Fruit fly (Drosophila melanogaster) Kc167 (cell line): ENCODE results near the gene Upf1.

Source experiments
- Myc ChIP-seq: fragments of >200 bp; optimal IDR thresholded peaks from 2 replicates; lab custom pipeline; 2017; ENCODE audit warnings: missing external identifiers
- Sin3A ChIP-seq: fragments of >200 bp; optimal IDR thresholded peaks from 2 replicates; lab custom pipeline; 2018; ENCODE audit warnings: missing external identifiers
- h ChIP-seq: fragments of >200 bp; optimal IDR thresholded peaks from 3 replicates; lab custom pipeline; 2018; ENCODE audit warnings: missing external identifiers
- insv ChIP-seq: fragments of >200 bp; optimal IDR thresholded peaks from 3 replicates; lab custom pipeline; 2018; ENCODE audit warnings: missing external identifiers
- psq ChIP-seq: fragments of >200 bp; optimal IDR thresholded peaks from 2 replicates; lab custom pipeline; 2017; ENCODE audit warnings: missing external identifiers
- ttk ChIP-seq: sonication (Bioruptor generic); optimal IDR thresholded peaks from 2 replicates; lab custom pipeline; 2017; ENCODE audit warnings: missing external identifiers

Gene Upf1

dm6 chrX:11905144-11905543, at the start of gene Upf1:
Upf1 (minus strand) TSS chrX:11905371.
- TF ChIP-seq h (lab: Kevin White, UChicago) (no peak), Sin3A (lab: Kevin White, UChicago) (no peak), ttk (lab: Kevin White, UChicago) (no peak), Myc (lab: Kevin White, UChicago) (no peak), psq (lab: Kevin White, UChicago) (no peak), insv (lab: Kevin White, UChicago) (no peak)

dm6 chrX:11930726-11931125, 25.6 kb upstream of the Upf1 start, which contains the start of gene Pdzd8:
Pdzd8 (minus strand) TSS chrX:11930850.
- no peak for TF ChIP-seq insv (lab: Kevin White, UChicago)
- TF ChIP-seq ttk (lab: Kevin White, UChicago) = no peak
- no peak for TF ChIP-seq Myc (lab: Kevin White, UChicago)
- no peak for TF ChIP-seq h (lab: Kevin White, UChicago)
- no peak for TF ChIP-seq Sin3A (lab: Kevin White, UChicago)
- no peak for TF ChIP-seq psq (lab: Kevin White, UChicago)

DNA sequence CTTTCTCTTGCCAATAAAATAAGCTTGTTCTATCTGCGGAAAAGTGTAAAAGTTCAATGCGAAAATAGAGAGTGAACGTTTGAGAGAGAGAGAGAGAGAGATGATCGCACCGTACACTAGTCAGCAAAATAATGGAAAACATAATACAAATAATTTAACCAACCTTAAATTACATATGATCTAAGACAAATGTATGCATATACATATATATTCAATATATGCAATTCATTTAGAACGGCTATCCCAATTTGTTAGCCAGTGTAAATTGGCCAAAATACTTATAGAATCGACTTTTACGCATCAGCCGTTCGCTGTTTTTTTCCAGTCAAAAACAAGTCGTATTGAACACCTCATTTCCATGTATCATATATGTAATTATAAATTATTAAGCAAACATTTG, 20.0 kb upstream of the Upf1 start:
- TF ChIP-seq ttk (lab: Kevin White, UChicago) (no peak), psq (lab: Kevin White, UChicago) (no peak), Myc (lab: Kevin White, UChicago) (no peak), Sin3A (lab: Kevin White, UChicago) (no peak), h (lab: Kevin White, UChicago) (no peak), insv (lab: Kevin White, UChicago) (no peak)

DNA sequence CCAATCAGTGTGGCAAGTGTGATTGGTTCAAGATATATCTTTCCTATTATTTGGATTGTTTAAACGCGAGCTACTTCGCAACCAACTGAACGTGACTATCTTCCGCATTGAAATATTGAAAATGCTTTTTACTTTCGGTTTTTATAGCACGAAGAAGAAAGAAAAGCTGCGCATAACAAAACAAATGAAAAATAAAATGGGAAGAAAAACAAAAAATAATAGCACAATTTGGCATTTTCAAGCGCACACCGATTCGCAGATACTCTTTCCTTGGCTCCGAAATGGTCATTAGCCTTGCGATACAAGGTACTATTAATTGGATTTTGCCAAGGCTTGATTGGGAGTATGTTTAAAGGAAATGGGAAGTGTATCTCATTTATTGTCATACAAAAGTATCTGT, 19.4 kb upstream of the Upf1 start, which contains the start of gene Sclp:
Sclp (minus strand) TSS at position 101 of the 400 bp plus-strand sequence.
- no peak for TF ChIP-seq insv (lab: Kevin White, UChicago)
- TF ChIP-seq h (lab: Kevin White, UChicago) = no peak
- no peak for TF ChIP-seq ttk (lab: Kevin White, UChicago)

DNA sequence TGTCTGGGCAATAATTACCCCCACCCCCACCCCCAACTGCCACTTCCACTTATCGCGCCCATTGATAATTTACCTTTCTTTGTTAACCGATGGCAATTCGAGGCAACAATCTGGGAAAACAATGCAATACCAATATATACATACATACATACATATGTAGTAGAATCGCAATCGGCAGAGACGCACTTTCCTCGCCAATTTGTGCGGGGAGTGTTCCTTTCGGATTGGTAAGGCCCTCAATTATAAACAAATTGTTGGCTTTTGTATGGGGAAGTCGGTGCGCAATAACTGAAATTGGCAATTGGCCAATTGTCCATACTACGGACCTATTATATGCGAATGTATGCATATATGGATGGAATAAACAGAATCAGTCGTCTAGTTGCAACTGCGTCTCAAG, 18.5 kb upstream of the Upf1 start:
- no peak for TF ChIP-seq Myc (lab: Kevin White, UChicago)

- TF ChIP-seq Myc (lab: Kevin White, UChicago) = no peak
- TF ChIP-seq Sin3A (lab: Kevin White, UChicago) = no peak
- no peak for TF ChIP-seq h (lab: Kevin White, UChicago)
- TF ChIP-seq ttk (lab: Kevin White, UChicago) = no peak
- no peak for TF ChIP-seq psq (lab: Kevin White, UChicago)
- TF ChIP-seq insv (lab: Kevin White, UChicago) = no peak
These were observed 17.6 kb upstream of the Upf1 start for dm6 chrX:11922650-11923237.

dm6 chrX:11920959-11921358, 15.8 kb upstream of the Upf1 start:
- TF ChIP-seq h (lab: Kevin White, UChicago) (no peak), ttk (lab: Kevin White, UChicago) (no peak), insv (lab: Kevin White, UChicago) (no peak), Sin3A (lab: Kevin White, UChicago) (no peak), psq (lab: Kevin White, UChicago) (no peak), Myc (lab: Kevin White, UChicago) (no peak)

DNA sequence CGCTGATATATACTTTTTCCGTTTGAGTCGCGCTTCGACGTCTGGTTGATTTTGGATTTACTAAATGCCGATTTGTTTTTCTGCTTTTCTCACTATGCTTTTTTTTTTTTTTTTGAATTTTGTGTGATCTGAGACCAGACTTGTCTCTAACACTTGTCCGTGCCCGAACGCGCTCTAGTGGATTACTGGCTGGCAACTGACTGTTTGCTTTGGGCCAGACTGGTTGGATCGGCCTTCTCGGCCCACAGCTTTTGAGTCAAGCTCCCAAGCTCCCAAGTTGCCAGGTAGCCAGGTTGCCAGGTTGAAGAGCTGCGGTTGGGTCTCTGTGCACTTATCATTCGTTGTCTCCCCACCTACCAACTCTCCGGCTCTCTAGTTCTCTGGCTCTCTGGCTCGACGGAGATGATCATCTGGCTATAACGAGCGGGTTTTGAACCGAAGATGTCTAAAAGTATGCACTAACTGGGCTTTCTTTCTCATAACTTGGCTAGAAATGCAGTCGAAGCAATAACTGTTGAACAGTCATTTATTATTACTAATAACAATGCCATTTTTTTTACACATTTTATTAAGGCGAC, 12.0 kb upstream of the Upf1 start, which contains the start of gene pot:
pot (minus strand) TSS at position 205 of the 578 bp plus-strand sequence.
- no peak for TF ChIP-seq h (lab: Kevin White, UChicago)
- TF ChIP-seq insv (lab: Kevin White, UChicago) = no peak
- TF ChIP-seq Sin3A (lab: Kevin White, UChicago) = no peak
- no peak for TF ChIP-seq ttk (lab: Kevin White, UChicago)
- no peak for TF ChIP-seq Myc (lab: Kevin White, UChicago)
- no peak for TF ChIP-seq psq (lab: Kevin White, UChicago)

DNA sequence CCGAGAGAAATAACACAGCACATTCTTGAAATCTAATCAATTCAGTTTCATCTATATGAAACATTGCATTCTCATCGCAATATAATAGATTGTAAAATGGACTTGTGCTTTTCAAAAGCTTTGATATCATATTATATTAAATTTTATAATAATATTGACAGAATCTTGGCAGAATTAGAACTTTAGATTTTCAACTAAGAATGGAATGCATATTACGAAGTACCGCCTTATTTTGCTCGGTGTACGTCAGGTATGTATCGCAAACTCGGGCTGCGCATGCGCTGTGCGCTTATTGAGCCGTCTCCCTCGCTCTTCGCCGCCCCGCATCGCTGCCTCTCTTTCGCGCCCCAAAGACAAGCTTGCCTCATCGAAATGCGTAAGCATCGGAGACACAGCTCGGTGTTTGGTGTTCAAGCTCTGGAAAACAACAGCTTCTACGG, 10.0 kb upstream of the Upf1 start:
- TF ChIP-seq psq (lab: Kevin White, UChicago) (no peak), h (lab: Kevin White, UChicago) (no peak), Myc (lab: Kevin White, UChicago) (no peak), insv (lab: Kevin White, UChicago) (no peak), ttk (lab: Kevin White, UChicago) (no peak), Sin3A (lab: Kevin White, UChicago) (no peak)

DNA sequence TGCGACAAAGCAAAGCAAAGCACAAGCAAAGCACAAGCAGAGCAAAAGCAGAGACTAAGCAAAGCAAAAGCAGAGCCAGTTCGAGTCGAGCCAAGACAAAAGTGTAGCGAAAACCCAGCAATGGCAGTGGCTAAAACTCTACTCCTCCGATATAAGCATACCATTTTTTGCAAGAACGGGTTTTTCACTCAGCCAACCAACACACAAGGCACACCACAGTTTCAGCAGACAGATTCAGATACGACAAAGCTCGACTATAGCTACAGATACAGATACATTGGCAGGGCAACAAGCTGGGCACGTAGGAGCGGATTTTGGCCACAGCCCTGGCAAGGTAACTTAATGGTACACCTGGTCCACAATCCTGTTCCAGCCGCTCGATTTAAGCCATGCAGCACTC, 8.4 kb upstream of the Upf1 start:
- TF ChIP-seq h (lab: Kevin White, UChicago) (no peak), psq (lab: Kevin White, UChicago) (no peak), Myc (lab: Kevin White, UChicago) (no peak), insv (lab: Kevin White, UChicago) (no peak), ttk (lab: Kevin White, UChicago) (no peak), Sin3A (lab: Kevin White, UChicago) (no peak)

- TF ChIP-seq insv (lab: Kevin White, UChicago) = no peak
- no peak for TF ChIP-seq Myc (lab: Kevin White, UChicago)
- no peak for TF ChIP-seq ttk (lab: Kevin White, UChicago)
- no peak for TF ChIP-seq h (lab: Kevin White, UChicago)
- no peak for TF ChIP-seq psq (lab: Kevin White, UChicago)
- no peak for TF ChIP-seq Sin3A (lab: Kevin White, UChicago)
These were observed 1.7 kb upstream of the Upf1 start, which contains the start of gene CG43156 for dm6 chrX:11906818-11907281. CG43156 (minus strand) TSS chrX:11906868.
